Worm (Caenorhabditis elegans) whole organism, mixed stage, embryonic: ENCODE data around the gene T25E4.2.

Experiments
- blmp-1 ChIP-seq: fragments of 150-350 bp; optimal IDR thresholded peaks from 2 replicates; lab custom pipeline; 2014; ENCODE audit warnings: missing biosample characterization, missing genetic modification characterization
- lin-13 ChIP-seq: fragments of 150-350 bp; optimal IDR thresholded peaks from 2 replicates; lab custom pipeline; 2014; ENCODE audit warnings: missing biosample characterization, missing genetic modification characterization
- lsy-2 ChIP-seq: fragments of 150-350 bp; optimal IDR thresholded peaks from 2 replicates; lab custom pipeline; 2014; ENCODE audit warnings: missing biosample characterization, missing genetic modification characterization
- mep-1 ChIP-seq: fragments of 150-350 bp; optimal IDR thresholded peaks from 2 replicates; lab custom pipeline; 2017; ENCODE audit warnings: missing biosample characterization, missing genetic modification reagents, missing genetic modification characterization, inconsistent platforms
- nhr-237 ChIP-seq: fragments of 150-350 bp; optimal IDR thresholded peaks from 2 replicates; lab custom pipeline; 2014; ENCODE audit warnings: missing biosample characterization, missing genetic modification characterization
- sem-2 ChIP-seq: fragments of 200-800 bp; sonication (Bioruptor generic); optimal IDR thresholded peaks from 2 replicates; lab custom pipeline; 2018; ENCODE audit warnings: mild to moderate bottlenecking, missing genetic modification characterization, missing compliant biosample characterization
- unc-62 ChIP-seq: fragments of 150-350 bp; optimal IDR thresholded peaks from 2 replicates; lab custom pipeline; 2014; ENCODE audit warnings: missing biosample characterization, missing genetic modification reagents, missing genetic modification characterization
- ztf-11 ChIP-seq: fragments of 150-350 bp; optimal IDR thresholded peaks from 2 replicates; lab custom pipeline; 2014; ENCODE audit warnings: missing biosample characterization, missing genetic modification characterization

- TF ChIP-seq lsy-2 (tag; lab: Kevin White, UChicago) (no peak), nhr-237 (no peak), sem-2 (GFP tag; lab: Kevin White, UChicago) (no peak), unc-62 (no peak), mep-1 (tag; lab: Kevin White, UChicago) (no peak), lin-13 (tag; lab: Kevin White, UChicago) (no peak), ztf-11 (no peak), blmp-1 (tag; lab: Kevin White, UChicago) (no peak)
These were observed 48.6 kb downstream of the T25E4.2 start, which contains the start of gene hlh-26 for ce11 chrII:5533642-5534041.
